Fruit fly (Drosophila melanogaster) whole organism, embryonic: ENCODE results near the gene JIL-1.

ENCODE experiments used
- CG10959 ChIP-seq: fragments of 200-800 bp; sonication (Bioruptor generic); IDR thresholded peaks from 2 replicates; pipeline ENCODE4 v1.3.6; 2022; ENCODE audit warnings: missing biosample characterization, missing genetic modification characterization
- CG11696 ChIP-seq: fragments of 200-800 bp; sonication (Bioruptor generic); IDR thresholded peaks from 2 replicates; pipeline ENCODE4 v1.3.6; 2022; ENCODE audit warnings: missing biosample characterization, missing genetic modification characterization
- CG1233 ChIP-seq: fragments of 200-800 bp; sonication (Bioruptor generic); optimal IDR thresholded peaks from 4 replicates; lab custom pipeline; 2018; ENCODE audit warnings: missing biosample characterization, mild to moderate bottlenecking, missing genetic modification characterization
- CG12391 ChIP-seq: fragments of 200-800 bp; sonication (Bioruptor generic); optimal IDR thresholded peaks from 3 replicates; lab custom pipeline; 2018; ENCODE audit warnings: missing biosample characterization, mild to moderate bottlenecking, missing genetic modification characterization, moderate library complexity
- CG13296 ChIP-seq: fragments of 200-800 bp; sonication (Bioruptor generic); optimal IDR thresholded peaks from 3 replicates; lab custom pipeline; 2018; ENCODE audit warnings: missing biosample characterization, mild to moderate bottlenecking, missing genetic modification characterization
- CG13424 ChIP-seq: fragments of 200-800 bp; sonication (Bioruptor generic); optimal IDR thresholded peaks from 2 replicates; lab custom pipeline; 2019; ENCODE audit warnings: missing biosample characterization, mild to moderate bottlenecking, missing genetic modification characterization, moderate library complexity
- CG14710 ChIP-seq: fragments of 200-800 bp; sonication (Bioruptor generic); optimal IDR thresholded peaks from 3 replicates; lab custom pipeline; 2019; ENCODE audit warnings: missing biosample characterization, mild to moderate bottlenecking, missing genetic modification characterization, moderate library complexity
- CG15696 ChIP-seq: fragments of 200-800 bp; sonication (Bioruptor generic); optimal IDR thresholded peaks from 2 replicates; lab custom pipeline; 2019; ENCODE audit warnings: missing biosample characterization, mild to moderate bottlenecking, missing genetic modification characterization, moderate library complexity
- CG1792 ChIP-seq: fragments of 200-800 bp; sonication (Bioruptor generic); optimal IDR thresholded peaks from 2 replicates; lab custom pipeline; 2016; ENCODE audit warnings: missing biosample characterization, missing genetic modification characterization
- CG18619 ChIP-seq: fragments of 200-800 bp; sonication (Bioruptor generic); optimal IDR thresholded peaks from 3 replicates; lab custom pipeline; 2017; ENCODE audit warnings: missing biosample characterization, mild to moderate bottlenecking, missing genetic modification characterization
- CG30020 ChIP-seq: fragments of 200-800 bp; optimal IDR thresholded peaks from 2 replicates; lab custom pipeline; 2019; ENCODE audit warnings: missing biosample characterization, mild to moderate bottlenecking, missing genetic modification characterization, moderate library complexity
- CG31365 ChIP-seq: fragments of 200-800 bp; sonication (Bioruptor generic); optimal IDR thresholded peaks from 2 replicates; lab custom pipeline; 2018; ENCODE audit warnings: missing biosample characterization, mild to moderate bottlenecking, missing genetic modification characterization
- CG3163 ChIP-seq: fragments of 200-800 bp; sonication (Bioruptor generic); optimal IDR thresholded peaks from 3 replicates; lab custom pipeline; 2016; ENCODE audit warnings: missing biosample characterization, missing genetic modification characterization
- CG34376 ChIP-seq: fragments of 200-800 bp; sonication (Bioruptor generic); optimal IDR thresholded peaks from 2 replicates; lab custom pipeline; 2018; ENCODE audit warnings: missing biosample characterization, mild to moderate bottlenecking, missing genetic modification characterization
- CG3838 ChIP-seq: fragments of 200-800 bp; sonication (Bioruptor generic); optimal IDR thresholded peaks from 3 replicates; lab custom pipeline; 2016; ENCODE audit warnings: missing biosample characterization, missing genetic modification characterization
- CG6854 ChIP-seq: fragments of 200-800 bp; sonication (Bioruptor generic); optimal IDR thresholded peaks from 3 replicates; lab custom pipeline; 2017; ENCODE audit warnings: missing biosample characterization, mild to moderate bottlenecking, missing genetic modification characterization
- CG7357 ChIP-seq: fragments of 200-800 bp; sonication (Bioruptor generic); IDR thresholded peaks from 3 replicates; pipeline ENCODE4 v1.3.6; 2022; ENCODE audit warnings: missing biosample characterization, missing genetic modification characterization
- CG8944 ChIP-seq: fragments of 200-800 bp; sonication (Bioruptor generic); optimal IDR thresholded peaks from 3 replicates; lab custom pipeline; 2016; ENCODE audit warnings: missing biosample characterization, missing genetic modification characterization
- CG9932 ChIP-seq: fragments of 200-800 bp; sonication (Bioruptor generic); IDR thresholded peaks from 2 replicates; pipeline ENCODE4 v1.3.6; 2022; ENCODE audit warnings: missing biosample characterization, missing genetic modification characterization
- Deaf1 ChIP-seq: fragments of 200-800 bp; optimal IDR thresholded peaks from 3 replicates; lab custom pipeline; 2019; ENCODE audit warnings: missing biosample characterization, mild to moderate bottlenecking, missing genetic modification characterization, moderate library complexity
- Dp ChIP-seq: fragments of 200-800 bp; sonication (Bioruptor generic); optimal IDR thresholded peaks from 2 replicates; lab custom pipeline; 2018; ENCODE audit warnings: missing biosample characterization, mild to moderate bottlenecking, missing genetic modification characterization, moderate library complexity
- Hand ChIP-seq: fragments of 200-800 bp; sonication (Bioruptor generic); optimal IDR thresholded peaks from 2 replicates; lab custom pipeline; 2017; ENCODE audit warnings: mild to moderate bottlenecking, missing biosample characterization, missing genetic modification reagents, missing genetic modification characterization
- Lhr ChIP-seq: fragments of 200-800 bp; sonication (Bioruptor generic); optimal IDR thresholded peaks from 3 replicates; lab custom pipeline; 2017; ENCODE audit warnings: mild to moderate bottlenecking, missing biosample characterization, missing genetic modification reagents, missing genetic modification characterization
- Mad ChIP-seq: fragments of 200-800 bp; sonication (Bioruptor generic); optimal IDR thresholded peaks from 2 replicates; lab custom pipeline; 2016; ENCODE audit warnings: missing biosample characterization, missing genetic modification characterization
- Myb ChIP-seq: fragments of 200-800 bp; sonication (Bioruptor generic); optimal IDR thresholded peaks from 2 replicates; lab custom pipeline; 2016; ENCODE audit warnings: missing biosample characterization, missing genetic modification characterization
- NC2α ChIP-seq: fragments of 200-800 bp; sonication (Bioruptor generic); optimal IDR thresholded peaks from 2 replicates; lab custom pipeline; 2016; ENCODE audit warnings: missing biosample characterization, missing genetic modification characterization
- Nf-YA ChIP-seq: fragments of 200-800 bp; sonication (Bioruptor generic); IDR thresholded peaks from 2 replicates; pipeline ENCODE4 v1.3.6; 2022; ENCODE audit warnings: missing biosample characterization, missing genetic modification characterization
- Nf-YC ChIP-seq: fragments of 200-800 bp; optimal IDR thresholded peaks from 3 replicates; lab custom pipeline; 2019; ENCODE audit warnings: missing biosample characterization, mild to moderate bottlenecking, missing genetic modification characterization, moderate library complexity
- Rfx ChIP-seq: fragments of 200-800 bp; sonication (Bioruptor generic); IDR thresholded peaks from 2 replicates; pipeline ENCODE4 v1.3.6; 2022; ENCODE audit warnings: missing biosample characterization, missing genetic modification characterization
- Side ChIP-seq: fragments of 200-800 bp; sonication (Bioruptor generic); optimal IDR thresholded peaks from 2 replicates; lab custom pipeline; 2016; ENCODE audit warnings: missing biosample characterization, missing genetic modification characterization
- al ChIP-seq: fragments of 200-800 bp; sonication (Bioruptor generic); IDR thresholded peaks from 2 replicates; pipeline ENCODE4 v1.3.6; 2022; ENCODE audit warnings: missing biosample characterization, missing genetic modification characterization
- ash1 ChIP-seq: fragments of 200-800 bp; sonication (Bioruptor generic); optimal IDR thresholded peaks from 2 replicates; lab custom pipeline; 2018; ENCODE audit warnings: missing biosample characterization, mild to moderate bottlenecking, missing genetic modification characterization
- cad ChIP-seq: fragments of >200 bp; optimal IDR thresholded peaks from 2 replicates; lab custom pipeline; 2017; ENCODE audit warnings: missing biosample characterization, missing genetic modification characterization
- crp ChIP-seq, 2 experiments: fragments of 200-800 bp; sonication (Bioruptor generic); optimal IDR thresholded peaks; 2 replicates in 1 of 2; 3 replicates in 1 of 2; lab custom pipeline; 2017; ENCODE audit warnings: missing biosample characterization in 2 of 2, missing genetic modification characterization in 2 of 2, mild to moderate bottlenecking in 1 of 2, moderate library complexity in 1 of 2
- cwo ChIP-seq: fragments of 200-800 bp; sonication (Bioruptor generic); optimal IDR thresholded peaks from 3 replicates; lab custom pipeline; 2017; ENCODE audit warnings: missing biosample characterization, missing genetic modification characterization, mild to moderate bottlenecking, moderate library complexity, missing genetic modification reagents
- dpn ChIP-seq, 2 experiments: fragments of 200-800 bp; sonication (Bioruptor generic); optimal IDR thresholded peaks; 3 replicates each; lab custom pipeline; 2016; ENCODE audit warnings: missing biosample characterization in 2 of 2, missing genetic modification characterization in 2 of 2
- emc ChIP-seq: fragments of 200-800 bp; sonication (Bioruptor generic); optimal IDR thresholded peaks from 2 replicates; lab custom pipeline; 2016; ENCODE audit warnings: missing biosample characterization, missing genetic modification characterization
- ems ChIP-seq: fragments of 200-800 bp; sonication (Bioruptor generic); optimal IDR thresholded peaks from 3 replicates; lab custom pipeline; 2016; ENCODE audit warnings: missing biosample characterization, missing genetic modification characterization
- fd102C ChIP-seq: fragments of 200-800 bp; sonication (Bioruptor generic); optimal IDR thresholded peaks from 2 replicates; lab custom pipeline; 2018; ENCODE audit warnings: missing biosample characterization, mild to moderate bottlenecking, missing genetic modification characterization, moderate library complexity
- gem ChIP-seq: fragments of 200-800 bp; sonication (Bioruptor generic); optimal IDR thresholded peaks from 2 replicates; lab custom pipeline; 2019; ENCODE audit warnings: missing biosample characterization, mild to moderate bottlenecking, missing genetic modification characterization, moderate library complexity
- maf-S ChIP-seq: fragments of 200-800 bp; sonication (Bioruptor generic); optimal IDR thresholded peaks from 2 replicates; lab custom pipeline; 2016; ENCODE audit warnings: missing biosample characterization, missing genetic modification characterization
- p53 ChIP-seq: fragments of 200-800 bp; sonication (Bioruptor generic); optimal IDR thresholded peaks from 2 replicates; lab custom pipeline; 2016; ENCODE audit warnings: missing biosample characterization, missing genetic modification characterization
- run ChIP-seq: fragments of 200-800 bp; sonication (Bioruptor generic); optimal IDR thresholded peaks from 3 replicates; lab custom pipeline; 2018; ENCODE audit warnings: missing biosample characterization, mild to moderate bottlenecking, missing genetic modification characterization
- salm ChIP-seq: fragments of 200-800 bp; sonication (Bioruptor generic); optimal IDR thresholded peaks from 2 replicates; lab custom pipeline; 2018; ENCODE audit warnings: missing biosample characterization, mild to moderate bottlenecking, missing genetic modification characterization
- scrt ChIP-seq: fragments of 200-800 bp; sonication (Bioruptor generic); optimal IDR thresholded peaks from 2 replicates; lab custom pipeline; 2018; ENCODE audit warnings: missing biosample characterization, mild to moderate bottlenecking, missing genetic modification characterization, moderate library complexity
- sim ChIP-seq: fragments of 200-800 bp; sonication (Bioruptor generic); IDR thresholded peaks from 2 replicates; pipeline ENCODE4 v1.3.6; 2022; ENCODE audit warnings: missing biosample characterization, missing genetic modification characterization
- tio ChIP-seq: fragments of 200-800 bp; sonication (Bioruptor generic); optimal IDR thresholded peaks from 2 replicates; lab custom pipeline; 2017; ENCODE audit warnings: missing biosample characterization, missing genetic modification characterization, inconsistent platforms
- vfl ChIP-seq: fragments of 200-800 bp; sonication (Bioruptor generic); optimal IDR thresholded peaks from 2 replicates; lab custom pipeline; 2016; ENCODE audit warnings: missing biosample characterization, missing genetic modification characterization
- zen2 ChIP-seq: fragments of 200-800 bp; sonication (Bioruptor generic); IDR thresholded peaks from 3 replicates; pipeline ENCODE4 v1.3.6; 2022; ENCODE audit warnings: missing biosample characterization, missing genetic modification characterization; ENCODE audit not compliant: partially characterized antibody

The JIL-1 gene

DNA sequence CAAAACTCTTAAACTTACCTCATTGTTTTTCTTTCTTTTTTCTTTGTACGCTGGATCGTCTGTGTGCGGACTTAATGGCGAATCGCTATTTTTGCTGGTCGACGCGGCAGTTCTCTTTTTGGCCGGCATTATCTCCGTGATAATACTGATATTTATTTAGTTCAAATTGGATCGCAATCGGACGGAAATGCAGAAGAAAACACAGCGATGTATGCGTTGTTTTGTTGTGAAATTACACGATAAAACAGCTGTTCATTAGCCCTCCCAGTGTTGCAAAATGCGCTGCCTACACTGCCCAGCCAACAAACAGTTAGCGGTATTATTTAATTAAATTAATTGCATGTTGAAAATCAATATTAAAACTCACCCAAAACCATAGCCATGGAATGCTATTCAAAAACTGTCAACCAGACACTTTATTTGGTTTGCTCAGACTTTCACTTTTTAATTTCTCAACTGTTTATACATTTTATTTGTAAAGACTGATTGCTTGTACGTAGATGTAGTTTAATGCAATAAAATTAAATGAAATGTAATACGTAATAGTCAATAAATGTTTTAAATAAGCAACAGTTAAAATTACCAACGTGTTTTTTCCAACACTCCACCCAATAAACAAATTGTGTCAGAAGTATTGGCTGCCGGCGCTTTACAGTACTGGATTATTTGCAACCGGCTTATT lies 5.1 kb upstream of the JIL-1 start, which contains the start of the genes Irbp18 and APP-BP1 (continued):
- peak; percentile 78 for TF ChIP-seq salm (tag; lab: Kevin White, UChicago)
- peak; percentile 89 for TF ChIP-seq CG8944 (GFP tag; lab: Kevin White, UChicago)
- peak; percentile 59; the same call in 1 of the 2 replicates for TF ChIP-seq CG10959 (GFP tag; lab: Robert Waterston, UW)
- peak; percentile 66; the same call in 2 of the 3 replicates for TF ChIP-seq CG7357
- peak; percentile 87 for TF ChIP-seq CG6854 (GFP tag; lab: Kevin White, UChicago)
- no peak for TF ChIP-seq zen2 (GFP tag; lab: Robert Waterston, UW)
- peak; percentile 80 for TF ChIP-seq CG3163 (GFP tag; lab: Kevin White, UChicago)
- TF ChIP-seq maf-S: peak; percentile 94
- peak; percentile 68; the same call in 1 of the 2 replicates for TF ChIP-seq sim
- TF ChIP-seq CG13296 (GFP tag; lab: Kevin White, UChicago): peak; percentile 90
- peak; percentile 32 for TF ChIP-seq Dp (GFP tag; lab: Kevin White, UChicago)
- TF ChIP-seq al: peak; percentile 89
- peak; percentile 92 to 95 for TF ChIP-seq crp (GFP tag; optimal IDR thresholded peaks at IDR 0.05; lab: Kevin White, UChicago)
- TF ChIP-seq Nf-YC: peak; percentile 82
- peak; percentile 90 for TF ChIP-seq Rfx (GFP tag; lab: Robert Waterston, UW)
- peak; percentile 69 for TF ChIP-seq CG31365 (tag; lab: Kevin White, UChicago)
- peak; percentile 96 for TF ChIP-seq gem (tag; lab: Kevin White, UChicago)
- peak; percentile 84 for TF ChIP-seq NC2α (GFP tag; lab: Kevin White, UChicago)
- TF ChIP-seq CG14710 (tag; lab: Kevin White, UChicago): peak; percentile 94
- TF ChIP-seq CG1233 (GFP tag; lab: Kevin White, UChicago): peak; percentile 94
- TF ChIP-seq CG9932 (GFP tag; lab: Robert Waterston, UW): peak; percentile 89
- peak; percentile 95 for TF ChIP-seq CG34376 (GFP tag; lab: Kevin White, UChicago)
- peak; percentile 93 for TF ChIP-seq vfl (GFP tag; lab: Kevin White, UChicago)
- TF ChIP-seq Mad: peak; percentile 96
- TF ChIP-seq CG15696 (tag; lab: Kevin White, UChicago): peak; percentile 73
- TF ChIP-seq ash1 (GFP tag; lab: Kevin White, UChicago): peak; percentile 11
- TF ChIP-seq Myb: peak; percentile 83
- peak; percentile 91 for TF ChIP-seq scrt
- peak; percentile 58 for TF ChIP-seq run (tag; lab: Kevin White, UChicago)
- TF ChIP-seq Hand: peak; percentile 84
- TF ChIP-seq CG3838 (GFP tag; lab: Kevin White, UChicago): peak; percentile 84
- TF ChIP-seq CG11696 (GFP tag; lab: Robert Waterston, UW): peak; percentile 65
- peak; percentile 87 for TF ChIP-seq p53
- peak; percentile 74 for TF ChIP-seq Deaf1 (tag; lab: Kevin White, UChicago)
- peak; percentile 61 for TF ChIP-seq Nf-YA
- peak; percentile 96 for TF ChIP-seq CG12391
- TF ChIP-seq dpn (GFP tag; optimal IDR thresholded peaks at IDR 0.05; lab: Kevin White, UChicago): peak; percentile 93 to 95
- TF ChIP-seq CG13424 (tag; lab: Kevin White, UChicago): peak; percentile 90
- peak; percentile 92 for TF ChIP-seq Side (GFP tag; lab: Kevin White, UChicago)
- peak; percentile 90 for TF ChIP-seq cwo
- peak; percentile 76 for TF ChIP-seq fd102C
- TF ChIP-seq CG1792 (GFP tag; lab: Kevin White, UChicago): peak; percentile 91
- TF ChIP-seq tio (GFP tag; lab: Kevin White, UChicago): peak; percentile 98
- TF ChIP-seq emc (GFP tag; lab: Kevin White, UChicago): peak; percentile 85
- TF ChIP-seq Lhr (GFP tag; lab: Kevin White, UChicago): peak; percentile 84
- TF ChIP-seq cad: no peak
- TF ChIP-seq CG30020 (tag; lab: Kevin White, UChicago): peak; percentile 79
- TF ChIP-seq CG18619 (GFP tag; lab: Kevin White, UChicago): peak; percentile 95
- peak; percentile 96 for TF ChIP-seq ems
